Worm (Caenorhabditis elegans): ENCODE measurements around the gene ZK836.3.
A peak's percentile ranks its signal among the peaks of the same experiment; 100 is the strongest.

The ZK836.3 gene

ce11 chrV:12192129-12192528 lies 3.6 kb downstream of the ZK836.3 start, which contains the start of gene rnp-1 (continued):
- 0 out of 2 replicates have a peak, but pooled peaks have one; percentile 36 for TF ChIP-seq Y53G8AR.9 (GFP tag; conservative IDR thresholded peaks at IDR 0.05)
- peak; percentile 24 for TF ChIP-seq tlf-1 (GFP tag; optimal IDR thresholded peaks at IDR 0.05)
- no peak for TF ChIP-seq pha-4 (tag; optimal IDR thresholded peaks at IDR 0.05)
- no peak for TF ChIP-seq B0019.2 (GFP tag; conservative IDR thresholded peaks at IDR 0.05)
- TF ChIP-seq madf-3 (GFP tag; IDR thresholded peaks at IDR 0.05): no peak
- no peak for TF ChIP-seq mes-4 (tag; optimal IDR thresholded peaks at IDR 0.05)
- no peak for TF ChIP-seq tbp1 (GFP tag; optimal IDR thresholded peaks at IDR 0.05)
- no peak for TF ChIP-seq die-1 (tag; optimal IDR thresholded peaks at IDR 0.05)
- TF ChIP-seq unc-62 (GFP tag; optimal IDR thresholded peaks at IDR 0.05): no peak
- no peak for TF ChIP-seq attf-5 (GFP tag; optimal IDR thresholded peaks at IDR 0.05)
- TF ChIP-seq nfya-2 (GFP tag; IDR thresholded peaks at IDR 0.05): no peak
- no peak for TF ChIP-seq cebp-1 (GFP tag; IDR thresholded peaks at IDR 0.05)
- TF ChIP-seq cebp-1 (tag; optimal IDR thresholded peaks at IDR 0.05): no peak
- no peak for TF ChIP-seq somi-1 (GFP tag; optimal IDR thresholded peaks at IDR 0.05)
- no peak for TF ChIP-seq ceh-40 (GFP tag; IDR thresholded peaks at IDR 0.05)

ce11 chrV:12190943-12191569 lies 4.7 kb downstream of the ZK836.3 start, which contains the start of gene dpy-30:
dpy-30 (plus strand) TSS chrV:12191519.
- TF ChIP-seq tbp1 (GFP tag; optimal IDR thresholded peaks at IDR 0.05): peak; percentile 3
- TF ChIP-seq snpc-4 (GFP tag; optimal IDR thresholded peaks at IDR 0.05): no peak
- TF ChIP-seq snpc-4 (tag; optimal IDR thresholded peaks at IDR 0.05): peak in 2 of 4 experiments; percentile 3 to 46
- no peak for TF ChIP-seq cebp-1 (GFP tag; IDR thresholded peaks at IDR 0.05)
- TF ChIP-seq cebp-1 (tag; optimal IDR thresholded peaks at IDR 0.05): peak; percentile 4
- peak; percentile 10 for TF ChIP-seq ztf-18 (tag; optimal IDR thresholded peaks at IDR 0.05)
- peak; percentile 67 for TF ChIP-seq attf-3 (GFP tag; conservative IDR thresholded peaks at IDR 0.05)
- TF ChIP-seq xnd-1 (tag; optimal IDR thresholded peaks at IDR 0.05): no peak
- peak; percentile 31; the same call in 1 of the 2 replicates for TF ChIP-seq D2030.7 (GFP tag; IDR thresholded peaks at IDR 0.05)
- TF ChIP-seq T07F8.4 (tag; optimal IDR thresholded peaks at IDR 0.05): no peak
- no peak for TF ChIP-seq madf-3 (GFP tag; IDR thresholded peaks at IDR 0.05)
- no peak for TF ChIP-seq ztf-3 (GFP tag; optimal IDR thresholded peaks at IDR 0.05)
- peak; percentile 53 for TF ChIP-seq lin-54 (GFP tag; optimal IDR thresholded peaks at IDR 0.05)
- TF ChIP-seq snpc-3.4 (tag; optimal IDR thresholded peaks at IDR 0.05): peak; percentile 57
- no peak for TF ChIP-seq F37B4.10 (GFP tag; IDR thresholded peaks at IDR 0.05)
- TF ChIP-seq efl-1 (GFP tag; optimal IDR thresholded peaks at IDR 0.05): peak; percentile 12
- TF ChIP-seq ZK185.1 (tag; optimal IDR thresholded peaks at IDR 0.05; ENCODE audit: poor library complexity, severe bottlenecking): no peak
- TF ChIP-seq F49E8.2 (tag; optimal IDR thresholded peaks at IDR 0.05; ENCODE audit: insufficient read depth): peak; percentile 60
- no peak for TF ChIP-seq mes-4 (tag; optimal IDR thresholded peaks at IDR 0.05)
- no peak for TF ChIP-seq ama-1 (optimal IDR thresholded peaks at IDR 0.05)
- TF ChIP-seq ama-1 (GFP tag; optimal IDR thresholded peaks at IDR 0.05): no peak
- peak; percentile 62 for TF ChIP-seq lsl-1 (GFP tag; optimal IDR thresholded peaks at IDR 0.05)
- peak; percentile 38; the same call in 1 of the 2 replicates for TF ChIP-seq madf-6 (GFP tag; IDR thresholded peaks at IDR 0.05)
- TF ChIP-seq ceh-91 (GFP tag; IDR thresholded peaks at IDR 0.05): no peak
- TF ChIP-seq mcd-1 (GFP tag; IDR thresholded peaks at IDR 0.05): 0 out of 2 replicates have a peak, but pooled peaks have one; percentile 18
- TF ChIP-seq hmg-1.2 (GFP tag; IDR thresholded peaks at IDR 0.05): peak; percentile 86
- TF ChIP-seq pbrm-1 (GFP tag; IDR thresholded peaks at IDR 0.05): peak; percentile 44; the same call in 1 of the 2 replicates

Data from whole organism, young adult.